Worm (Caenorhabditis elegans) whole organism, early embryonic: ENCODE results near the gene Y102A11A.9.

Source experiments
- B0310.2 ChIP-seq: sonication (generic microtip); optimal IDR thresholded peaks from 2 replicates; lab custom pipeline; 2016; ENCODE audit warnings: mild to moderate bottlenecking, missing genetic modification characterization, missing compliant biosample characterization
- F13C5.2 ChIP-seq: sonication (generic microtip); optimal IDR thresholded peaks from 2 replicates; lab custom pipeline; 2017; ENCODE audit warnings: mild to moderate bottlenecking, missing genetic modification characterization, inconsistent platforms, missing compliant biosample characterization
- aly-1 ChIP-seq: sonication (generic microtip); optimal IDR thresholded peaks from 2 replicates; lab custom pipeline; 2016; ENCODE audit warnings: missing genetic modification characterization, missing compliant biosample characterization
- ama-1 ChIP-seq: fragments of 150-350 bp; optimal IDR thresholded peaks from 2 replicates; lab custom pipeline; 2014
- ceh-36 ChIP-seq: sonication (generic microtip); optimal IDR thresholded peaks from 2 replicates; lab custom pipeline; 2016; ENCODE audit warnings: missing genetic modification characterization, inconsistent platforms, missing compliant biosample characterization
- ets-7 ChIP-seq: sonication (generic microtip); optimal IDR thresholded peaks from 2 replicates; lab custom pipeline; 2016; ENCODE audit warnings: missing genotype, missing genetic modification characterization, missing compliant biosample characterization
- flt-1 ChIP-seq: fragments of 200-800 bp; sonication (Bioruptor generic); IDR thresholded peaks from 2 replicates; pipeline ENCODE4 v1.3.6; 2022; ENCODE audit warnings: missing genetic modification characterization, missing compliant biosample characterization
- hmbx-1 ChIP-seq: sonication (generic microtip); optimal IDR thresholded peaks from 2 replicates; lab custom pipeline; 2016; ENCODE audit warnings: mild to moderate bottlenecking, missing genetic modification characterization, missing compliant biosample characterization
- hmg-4 ChIP-seq: fragments of 200-800 bp; sonication (Bioruptor generic); optimal IDR thresholded peaks from 2 replicates; lab custom pipeline; 2018; ENCODE audit warnings: mild to moderate bottlenecking, missing genetic modification characterization, missing compliant biosample characterization
- hnd-1 ChIP-seq: sonication (generic microtip); optimal IDR thresholded peaks from 2 replicates; lab custom pipeline; 2016; ENCODE audit warnings: missing genetic modification characterization, missing compliant biosample characterization
- pes-1 ChIP-seq: fragments of 200-800 bp; sonication (Bioruptor generic); IDR thresholded peaks from 2 replicates; pipeline ENCODE4 v1.3.6; 2022; ENCODE audit warnings: missing genetic modification reagents, missing genetic modification characterization, missing compliant biosample characterization
- scrt-1 ChIP-seq: fragments of 200-800 bp; sonication (Bioruptor generic); IDR thresholded peaks from 2 replicates; pipeline ENCODE4 v1.3.6; 2022; ENCODE audit warnings: missing genetic modification characterization, missing compliant biosample characterization
- sea-1 ChIP-seq: fragments of 200-800 bp; sonication (Bioruptor generic); conservative IDR thresholded peaks from 2 replicates; pipeline ENCODE4 v1.3.6; 2022; ENCODE audit warnings: missing genetic modification characterization, missing compliant biosample characterization
- tra-4 ChIP-seq: sonication (generic microtip); optimal IDR thresholded peaks from 2 replicates; lab custom pipeline; 2017; ENCODE audit warnings: missing genetic modification characterization, missing compliant biosample characterization

- no peak for TF ChIP-seq ama-1
- TF ChIP-seq F13C5.2 (tag; lab: Kevin White, UChicago) = no peak
- TF ChIP-seq sea-1 (GFP tag; lab: Robert Waterston, UW) = no peak
- TF ChIP-seq scrt-1 (GFP tag; lab: Robert Waterston, UW) = no peak
- TF ChIP-seq ceh-36 (tag; lab: Kevin White, UChicago) = no peak
- TF ChIP-seq hmg-4 = no peak
- no peak for TF ChIP-seq hnd-1
- TF ChIP-seq tra-4 (tag; lab: Kevin White, UChicago) = no peak
- TF ChIP-seq pes-1 = no peak
- no peak for TF ChIP-seq hmbx-1
- no peak for TF ChIP-seq ets-7
- no peak for TF ChIP-seq B0310.2 (tag; lab: Kevin White, UChicago)
- no peak for TF ChIP-seq flt-1 (GFP tag; lab: Robert Waterston, UW)
- TF ChIP-seq aly-1 (tag; lab: Kevin White, UChicago) = no peak
Observed at ce11 chrX:1997934-1998333, 15.0 kb upstream of the Y102A11A.9 start, which contains the start of gene Y40A1A.3.
